ENCODE assay signal across 2 worm cellular contexts in genomic region chrX:12017908-12018479, ce11.
TF ChIP-seq lines count a peak whose summit lies in the region.

TSS of gene nmat-1 (minus strand) at chrX:12018043.
TSS of gene ucr-2.1 (plus strand) at chrX:12018429.

TF ChIP-seq in whole organism, L1 larva, 84 proteins besides CTCF, POLR2A, EP300 and RAD21 (continued from another document):
- peak; percentile 12; the same call in 1 of the 2 replicates for TF ChIP-seq isw-1 (GFP tag; IDR thresholded peaks at IDR 0.05; lab: Robert Waterston, UW)
- no peak for TF ChIP-seq C34B4.2 (tag; optimal IDR thresholded peaks at IDR 0.05; lab: Kevin White, UChicago)
- TF ChIP-seq snu-23 (GFP tag; optimal IDR thresholded peaks at IDR 0.05; lab: Kevin White, UChicago) = peak; percentile 91
- peak; percentile 62 for TF ChIP-seq nhr-77 (tag; optimal IDR thresholded peaks at IDR 0.05; lab: Kevin White, UChicago)
- peak; percentile 80 for TF ChIP-seq swsn-7 (tag; optimal IDR thresholded peaks at IDR 0.05; lab: Kevin White, UChicago)
- TF ChIP-seq lir-3 (tag; optimal IDR thresholded peaks at IDR 0.05; lab: Kevin White, UChicago; ENCODE audit: poor library complexity) = peak; percentile 78

TF ChIP-seq in whole organism, young adult, 124 proteins besides CTCF, POLR2A, EP300 and RAD21 (continued from another document):
- no peak for TF ChIP-seq egl-44 (GFP tag; IDR thresholded peaks at IDR 0.05; lab: Robert Waterston, UW)
